Worm (Caenorhabditis elegans) whole organism, L1 larva: ENCODE data around the gene srg-5.

ENCODE experiments used
- C16A3.4 ChIP-seq: fragments of 150-350 bp; optimal IDR thresholded peaks from 2 replicates; lab custom pipeline; 2014; ENCODE audit warnings: missing biosample characterization, missing genetic modification characterization
- C34B4.2 ChIP-seq: sonication (generic microtip); optimal IDR thresholded peaks from 2 replicates; lab custom pipeline; 2017; ENCODE audit warnings: mild to moderate bottlenecking, missing genetic modification characterization, missing compliant biosample characterization
- Y116A8C.19 ChIP-seq: sonication (generic microtip); optimal IDR thresholded peaks from 2 replicates; lab custom pipeline; 2016; ENCODE audit warnings: missing compliant biosample characterization, missing genetic modification characterization, borderline replicate concordance
- aha-1 ChIP-seq: fragments of 150-350 bp; optimal IDR thresholded peaks from 2 replicates; lab custom pipeline; 2014; ENCODE audit warnings: missing biosample characterization, missing genetic modification characterization
- alr-1 ChIP-seq: fragments of 200-800 bp; sonication (Bioruptor generic); optimal IDR thresholded peaks from 2 replicates; lab custom pipeline; 2018; ENCODE audit warnings: borderline replicate concordance, mild to moderate bottlenecking, missing genetic modification characterization, missing compliant biosample characterization
- ama-1 ChIP-seq: fragments of 150-350 bp; optimal IDR thresholded peaks from 2 replicates; lab custom pipeline; 2014
- blmp-1 ChIP-seq: fragments of 150-350 bp; optimal IDR thresholded peaks from 2 replicates; lab custom pipeline; 2014; ENCODE audit warnings: missing biosample characterization, missing genetic modification characterization
- ceh-8 ChIP-seq: fragments of 200-800 bp; sonication (Bioruptor generic); optimal IDR thresholded peaks from 2 replicates; lab custom pipeline; 2018; ENCODE audit warnings: mild to moderate bottlenecking, missing genetic modification characterization, moderate library complexity, missing compliant biosample characterization
- ceh-88 ChIP-seq: fragments of 200-800 bp; sonication (Bioruptor generic); IDR thresholded peaks from 2 replicates; pipeline ENCODE4 v1.3.6; 2022; ENCODE audit warnings: missing genetic modification characterization, missing compliant biosample characterization
- ceh-90 ChIP-seq: sonication (generic microtip); optimal IDR thresholded peaks from 2 replicates; lab custom pipeline; 2016; ENCODE audit warnings: missing genetic modification characterization, missing compliant biosample characterization
- dpl-1 ChIP-seq, 3 experiments: fragments of 150-350 bp in 2 of 3; sonication (generic microtip) in 1 of 3; optimal IDR thresholded peaks; 2 replicates each; lab custom pipeline; 2014 to 2017; ENCODE audit warnings: missing biosample characterization in 3 of 3, missing genetic modification characterization in 3 of 3, missing genetic modification reagents in 3 of 3
- dsc-1 ChIP-seq: sonication (generic microtip); optimal IDR thresholded peaks from 2 replicates; lab custom pipeline; 2016; ENCODE audit warnings: mild to moderate bottlenecking, missing genetic modification characterization, missing compliant biosample characterization
- egl-13 ChIP-seq: sonication (generic microtip); optimal IDR thresholded peaks from 2 replicates; lab custom pipeline; 2016; ENCODE audit warnings: missing genotype, missing genetic modification reagents, missing genetic modification characterization, missing compliant biosample characterization
- elt-3 ChIP-seq, 6 experiments: fragments of 150-350 bp in 1 of 6; sonication (generic microtip); optimal IDR thresholded peaks; 2 replicates each; lab custom pipeline; 2017 to 2018; ENCODE audit warnings: missing biosample characterization in 6 of 6, missing genetic modification characterization in 6 of 6, inconsistent platforms in 1 of 6
- fkh-8 ChIP-seq: sonication (generic microtip); optimal IDR thresholded peaks from 2 replicates; lab custom pipeline; 2016; ENCODE audit warnings: mild to moderate bottlenecking, missing genetic modification characterization, missing compliant biosample characterization
- fos-1 ChIP-seq: fragments of 150-350 bp; optimal IDR thresholded peaks from 2 replicates; lab custom pipeline; 2014; ENCODE audit warnings: missing biosample characterization, missing genetic modification characterization
- grh-1 ChIP-seq: fragments of 200-800 bp; sonication (Bioruptor generic); IDR thresholded peaks from 2 replicates; pipeline ENCODE4 v1.3.6; 2022; ENCODE audit warnings: missing genetic modification reagents, missing genetic modification characterization, missing compliant biosample characterization
- hpl-2 ChIP-seq: fragments of 150-350 bp; optimal IDR thresholded peaks from 2 replicates; lab custom pipeline; 2014; ENCODE audit warnings: missing biosample characterization, missing genetic modification reagents, missing genetic modification characterization
- isw-1 ChIP-seq: fragments of 200-800 bp; sonication (Bioruptor generic); IDR thresholded peaks from 2 replicates; pipeline ENCODE4 v1.3.6; 2022; ENCODE audit warnings: missing genetic modification characterization, missing compliant biosample characterization
- jun-1 ChIP-seq: fragments of 150-350 bp; optimal IDR thresholded peaks from 2 replicates; lab custom pipeline; 2014; ENCODE audit warnings: missing biosample characterization, missing genetic modification reagents, missing genetic modification characterization
- lin-13 ChIP-seq: fragments of 150-350 bp; optimal IDR thresholded peaks from 2 replicates; lab custom pipeline; 2014; ENCODE audit warnings: missing biosample characterization, missing genetic modification reagents, missing genetic modification characterization
- lin-14 ChIP-seq: fragments of 200-800 bp; sonication (Bioruptor generic); optimal IDR thresholded peaks from 2 replicates; lab custom pipeline; 2018; ENCODE audit warnings: mild to moderate bottlenecking, missing genetic modification characterization, moderate library complexity, missing compliant biosample characterization
- lin-15B ChIP-seq: fragments of 150-350 bp; sonication (generic microtip); optimal IDR thresholded peaks from 3 replicates; lab custom pipeline; 2014; ENCODE audit warnings: missing biosample characterization, missing genetic modification characterization
- lin-39 ChIP-seq: fragments of 150-350 bp; optimal IDR thresholded peaks from 2 replicates; lab custom pipeline; 2014; ENCODE audit warnings: missing biosample characterization, missing genetic modification reagents, missing genetic modification characterization
- lsy-2 ChIP-seq, 2 experiments: fragments of 150-350 bp; optimal IDR thresholded peaks; 2 replicates each; lab custom pipeline; 2014; ENCODE audit warnings: missing biosample characterization in 2 of 2, missing genetic modification characterization in 2 of 2
- mdl-1 ChIP-seq, 2 experiments: fragments of 150-350 bp; optimal IDR thresholded peaks; 2 replicates each; lab custom pipeline; 2014 to 2017; ENCODE audit warnings: missing biosample characterization in 2 of 2, missing genetic modification characterization in 2 of 2, inconsistent platforms in 1 of 2
- mef-2 ChIP-seq: fragments of 150-350 bp; optimal IDR thresholded peaks from 2 replicates; lab custom pipeline; 2014; ENCODE audit warnings: missing biosample characterization, missing genetic modification characterization
- mep-1 ChIP-seq: fragments of 150-350 bp; optimal IDR thresholded peaks from 2 replicates; lab custom pipeline; 2014; ENCODE audit warnings: missing biosample characterization, missing genetic modification characterization
- nhr-19 ChIP-seq: fragments of 200-800 bp; sonication (Bioruptor generic); conservative IDR thresholded peaks from 2 replicates; pipeline ENCODE4 v1.3.6; 2022; ENCODE audit warnings: missing genetic modification characterization, missing compliant biosample characterization
- nhr-20 ChIP-seq: sonication (generic microtip); optimal IDR thresholded peaks from 2 replicates; lab custom pipeline; 2016; ENCODE audit warnings: mild to moderate bottlenecking, missing genetic modification characterization, missing compliant biosample characterization
- nhr-71 ChIP-seq: sonication (generic microtip); optimal IDR thresholded peaks from 2 replicates; lab custom pipeline; 2016; ENCODE audit warnings: mild to moderate bottlenecking, missing genetic modification characterization, moderate library complexity, missing compliant biosample characterization
- nhr-76 ChIP-seq: sonication (generic microtip); optimal IDR thresholded peaks from 2 replicates; lab custom pipeline; 2017; ENCODE audit warnings: missing biosample characterization, missing genetic modification characterization
- nhr-90 ChIP-seq: sonication (generic microtip); optimal IDR thresholded peaks from 2 replicates; lab custom pipeline; 2016; ENCODE audit warnings: mild to moderate bottlenecking, missing genetic modification characterization, missing compliant biosample characterization; ENCODE audit not compliant: poor library complexity
- pag-3 ChIP-seq: sonication (generic microtip); optimal IDR thresholded peaks from 2 replicates; lab custom pipeline; 2017; ENCODE audit warnings: missing genetic modification characterization, mild to moderate bottlenecking, missing compliant biosample characterization, antibody characterized with exemption, borderline replicate concordance; ENCODE audit not compliant: insufficient read depth
- rnt-1 ChIP-seq: sonication (generic microtip); optimal IDR thresholded peaks from 2 replicates; lab custom pipeline; 2016; ENCODE audit warnings: mild to moderate bottlenecking, missing genetic modification characterization, moderate library complexity, missing compliant biosample characterization
- snpc-4 ChIP-seq: fragments of 150-350 bp; optimal IDR thresholded peaks from 2 replicates; lab custom pipeline; 2014; ENCODE audit warnings: missing biosample characterization, missing genetic modification characterization
- snu-23 ChIP-seq: sonication (generic microtip); optimal IDR thresholded peaks from 2 replicates; lab custom pipeline; 2016; ENCODE audit warnings: missing genetic modification characterization, missing compliant biosample characterization
- tbx-2 ChIP-seq: sonication (generic microtip); optimal IDR thresholded peaks from 2 replicates; lab custom pipeline; 2016; ENCODE audit warnings: missing genetic modification characterization, missing compliant biosample characterization
- unc-98 ChIP-seq: fragments of 200-800 bp; sonication (Bioruptor generic); IDR thresholded peaks from 2 replicates; pipeline ENCODE4 v1.3.6; 2022; ENCODE audit warnings: missing genetic modification characterization, missing compliant biosample characterization
- xbp-1 ChIP-seq: sonication (generic microtip); optimal IDR thresholded peaks from 2 replicates; lab custom pipeline; 2016; ENCODE audit warnings: missing genetic modification characterization, missing compliant biosample characterization

The srg-5 gene

DNA sequence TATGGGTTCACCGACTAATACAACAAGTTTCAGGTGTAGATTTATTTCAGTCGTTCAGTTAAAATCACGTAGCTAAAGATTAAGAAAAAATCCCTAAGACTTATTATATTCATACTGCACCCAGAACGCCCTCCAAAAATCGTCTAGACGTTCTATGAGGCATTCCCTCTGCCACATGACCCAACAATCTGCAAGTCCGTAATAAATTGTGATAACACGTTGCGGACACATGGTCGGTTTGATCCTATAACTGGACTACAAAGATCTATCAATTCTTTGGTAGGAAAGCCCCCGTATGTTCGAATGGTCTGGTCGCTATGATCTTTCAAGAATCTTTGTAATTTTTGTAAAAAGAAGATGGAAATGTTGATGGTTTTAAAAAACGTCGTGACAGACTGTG lies 48.4 kb downstream of the srg-5 start (continued):
- TF ChIP-seq mef-2 (tag; lab: Kevin White, UChicago) (no peak), lin-15B (no peak), grh-1 (GFP tag; lab: Robert Waterston, UW) (no peak), C34B4.2 (tag; lab: Kevin White, UChicago) (no peak), Y116A8C.19 (tag; lab: Kevin White, UChicago) (no peak), elt-3 (tag; optimal IDR thresholded peaks at IDR 0.05; lab: Kevin White, UChicago) (peak in 1 of 6 experiments; percentile 72), lin-39 (tag; lab: Kevin White, UChicago) (no peak), aha-1 (tag; lab: Kevin White, UChicago) (no peak), lin-14 (GFP tag; lab: Kevin White, UChicago) (no peak), jun-1 (no peak), snpc-4 (tag; lab: Kevin White, UChicago) (no peak), dpl-1 (GFP tag; optimal IDR thresholded peaks at IDR 0.05; lab: Kevin White, UChicago) (peak in 1 of 3 experiments; percentile 13), snu-23 (GFP tag; lab: Kevin White, UChicago) (no peak), pag-3 (tag; lab: Kevin White, UChicago) (no peak), rnt-1 (no peak), fos-1 (tag; lab: Kevin White, UChicago) (no peak), xbp-1 (tag; lab: Kevin White, UChicago) (no peak), hpl-2 (GFP tag; lab: Kevin White, UChicago) (no peak), blmp-1 (tag; lab: Kevin White, UChicago) (peak; percentile 76), nhr-71 (tag; lab: Kevin White, UChicago) (no peak), isw-1 (GFP tag; lab: Robert Waterston, UW) (no peak), tbx-2 (tag; lab: Kevin White, UChicago) (no peak), ama-1 (lab: Kevin White, UChicago) (no peak), lin-13 (GFP tag; lab: Kevin White, UChicago) (no peak), ceh-90 (tag; lab: Kevin White, UChicago) (no peak), unc-98 (GFP tag; lab: Robert Waterston, UW) (no peak), nhr-19 (GFP tag; lab: Robert Waterston, UW) (peak; percentile 67), egl-13 (tag; lab: Kevin White, UChicago) (no peak), nhr-90 (tag; lab: Kevin White, UChicago) (no peak), ceh-8 (GFP tag; lab: Kevin White, UChicago) (no peak)
- TF ChIP-seq, all 84 proteins: peak for 10

DNA sequence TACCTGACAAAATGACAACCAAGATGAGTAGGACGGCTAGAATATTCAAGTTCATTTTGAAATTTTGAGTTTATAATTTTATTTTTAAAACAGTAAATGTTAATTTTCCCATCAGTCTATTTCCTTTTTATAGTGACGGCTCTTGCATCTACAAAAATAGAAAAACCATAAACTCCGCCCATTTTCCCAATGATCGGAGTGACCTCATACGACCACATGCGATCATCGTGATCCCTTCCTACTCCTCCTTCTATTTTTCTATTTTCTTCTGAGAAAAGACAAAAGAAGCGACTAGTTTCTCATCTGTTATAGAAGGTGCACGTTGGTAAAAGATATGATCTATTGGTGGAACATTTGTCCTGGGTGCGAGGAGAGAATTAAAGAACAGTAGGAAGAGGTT lies 48.9 kb downstream of the srg-5 start, which contains the start of gene C23G10.11:
Gene C23G10.11 (minus strand): TSS at position 101 of the 400 bp plus-strand sequence.
- no peak for TF ChIP-seq alr-1
- TF ChIP-seq mep-1 (tag; lab: Kevin White, UChicago) = no peak
- TF ChIP-seq fkh-8 = no peak
- no peak for TF ChIP-seq nhr-20
- TF ChIP-seq dsc-1 (tag; lab: Kevin White, UChicago) = no peak
- no peak for TF ChIP-seq nhr-76
- TF ChIP-seq blmp-1 (tag; lab: Kevin White, UChicago) = peak; percentile 57
- TF ChIP-seq lsy-2 (tag; optimal IDR thresholded peaks at IDR 0.05; lab: Kevin White, UChicago) = peak in 1 of 2 experiments; percentile 12
- TF ChIP-seq lin-15B = no peak
- no peak for TF ChIP-seq lin-13 (GFP tag; lab: Kevin White, UChicago)
- no peak for TF ChIP-seq C16A3.4 (tag; lab: Kevin White, UChicago)
- no peak for TF ChIP-seq ceh-90 (tag; lab: Kevin White, UChicago)
- peak in 1 of 6 experiments; percentile 25 for TF ChIP-seq elt-3 (tag; optimal IDR thresholded peaks at IDR 0.05; lab: Kevin White, UChicago)
- TF ChIP-seq mdl-1 (tag; optimal IDR thresholded peaks at IDR 0.05; lab: Kevin White, UChicago) = peak in 1 of 2 experiments; percentile 16
- TF ChIP-seq snu-23 (GFP tag; lab: Kevin White, UChicago) = no peak
- no peak for TF ChIP-seq ceh-88 (GFP tag; lab: Robert Waterston, UW)
- TF ChIP-seq mef-2 (tag; lab: Kevin White, UChicago) = no peak
